Worm (Caenorhabditis elegans) whole organism, early embryonic: Measurements from ENCODE around the gene str-176.

ENCODE experiments used
- B0310.2 ChIP-seq: sonication (generic microtip); optimal IDR thresholded peaks from 2 replicates; lab custom pipeline; 2016; ENCODE audit warnings: mild to moderate bottlenecking, missing genetic modification characterization, missing compliant biosample characterization
- hmg-4 ChIP-seq: fragments of 200-800 bp; sonication (Bioruptor generic); optimal IDR thresholded peaks from 2 replicates; lab custom pipeline; 2018; ENCODE audit warnings: mild to moderate bottlenecking, missing genetic modification characterization, missing compliant biosample characterization

- no peak for TF ChIP-seq B0310.2 (tag; lab: Kevin White, UChicago)
- TF ChIP-seq hmg-4 (GFP tag; lab: Kevin White, UChicago): no peak
Observed at ce11 chrIV:8456899-8457298, 6.7 kb downstream of the str-176 start, which contains the start of gene syx-4.
